Fruit fly (Drosophila melanogaster) whole organism, embryonic: Measurements from ENCODE around the gene CG33258.

Source experiments
- Bdp1 ChIP-seq: fragments of 200-800 bp; sonication (Bioruptor generic); optimal IDR thresholded peaks from 3 replicates; lab custom pipeline; 2016; ENCODE audit warnings: missing biosample characterization, missing genetic modification characterization
- CG13624 ChIP-seq: fragments of 200-800 bp; sonication (Bioruptor generic); optimal IDR thresholded peaks from 2 replicates; lab custom pipeline; 2016; ENCODE audit warnings: missing biosample characterization, missing genetic modification characterization
- CG14014 ChIP-seq: fragments of 200-800 bp; sonication (Bioruptor generic); IDR thresholded peaks from 2 replicates; pipeline ENCODE4 v1.3.6; 2022; ENCODE audit warnings: missing biosample characterization, missing genetic modification characterization
- CG14050 ChIP-seq: fragments of 200-800 bp; sonication (Bioruptor generic); IDR thresholded peaks from 3 replicates; pipeline ENCODE4 v1.3.6; 2022; ENCODE audit warnings: missing biosample characterization, missing genetic modification characterization
- CG14667 ChIP-seq: fragments of 200-800 bp; sonication (Bioruptor generic); IDR thresholded peaks from 2 replicates; pipeline ENCODE4 v1.3.6; 2022; ENCODE audit warnings: missing biosample characterization, missing genetic modification characterization
- CG14710 ChIP-seq: fragments of 200-800 bp; sonication (Bioruptor generic); optimal IDR thresholded peaks from 3 replicates; lab custom pipeline; 2019; ENCODE audit warnings: missing biosample characterization, mild to moderate bottlenecking, missing genetic modification characterization, moderate library complexity
- CG14860 ChIP-seq: fragments of 200-800 bp; sonication (Bioruptor generic); IDR thresholded peaks from 3 replicates; pipeline ENCODE4 v1.3.6; 2022; ENCODE audit warnings: missing biosample characterization, missing genetic modification characterization; ENCODE audit not compliant: partially characterized antibody
- CG1602 ChIP-seq: fragments of 200-800 bp; sonication (Bioruptor generic); optimal IDR thresholded peaks from 3 replicates; lab custom pipeline; 2016; ENCODE audit warnings: missing biosample characterization, missing genetic modification characterization
- CG3281 ChIP-seq: fragments of 200-800 bp; sonication (Bioruptor generic); optimal IDR thresholded peaks from 3 replicates; lab custom pipeline; 2017; ENCODE audit warnings: missing biosample characterization, mild to moderate bottlenecking, missing genetic modification characterization
- CG34224 ChIP-seq: fragments of 200-800 bp; sonication (Bioruptor generic); IDR thresholded peaks from 3 replicates; pipeline ENCODE4 v1.3.6; 2022; ENCODE audit warnings: missing biosample characterization, missing genetic modification characterization; ENCODE audit not compliant: partially characterized antibody
- CG3995 ChIP-seq: fragments of 200-800 bp; sonication (Bioruptor generic); optimal IDR thresholded peaks from 3 replicates; lab custom pipeline; 2016; ENCODE audit warnings: missing biosample characterization, missing genetic modification characterization
- CG7372 ChIP-seq: fragments of 200-800 bp; sonication (Bioruptor generic); IDR thresholded peaks from 2 replicates; pipeline ENCODE4 v1.3.6; 2022; ENCODE audit warnings: missing biosample characterization, missing genetic modification characterization
- CG7556 ChIP-seq: fragments of 200-800 bp; sonication (Bioruptor generic); optimal IDR thresholded peaks from 2 replicates; lab custom pipeline; 2017; ENCODE audit warnings: missing biosample characterization, mild to moderate bottlenecking, missing genetic modification characterization
- CG7839 ChIP-seq: fragments of 200-800 bp; sonication (Bioruptor generic); optimal IDR thresholded peaks from 3 replicates; lab custom pipeline; 2018; ENCODE audit warnings: missing biosample characterization, mild to moderate bottlenecking, missing genetic modification characterization, moderate library complexity
- CG7928 ChIP-seq: fragments of 200-800 bp; sonication (Bioruptor generic); optimal IDR thresholded peaks from 2 replicates; lab custom pipeline; 2017; ENCODE audit warnings: missing biosample characterization, mild to moderate bottlenecking, missing genetic modification characterization
- CG7987 ChIP-seq: fragments of 200-800 bp; sonication (Bioruptor generic); optimal IDR thresholded peaks from 2 replicates; lab custom pipeline; 2018; ENCODE audit warnings: missing biosample characterization, mild to moderate bottlenecking, missing genetic modification characterization, moderate library complexity
- Dp ChIP-seq: fragments of 200-800 bp; sonication (Bioruptor generic); optimal IDR thresholded peaks from 2 replicates; lab custom pipeline; 2018; ENCODE audit warnings: missing biosample characterization, mild to moderate bottlenecking, missing genetic modification characterization, moderate library complexity
- Eip74EF ChIP-seq, 2 experiments: fragments of 200-800 bp in 1 of 2; fragments of >200 bp in 1 of 2; sonication (Bioruptor generic) in 1 of 2; optimal IDR thresholded peaks; 2 replicates each; lab custom pipeline; 2017 to 2019; ENCODE audit warnings: missing biosample characterization in 2 of 2, missing genetic modification characterization in 2 of 2, mild to moderate bottlenecking in 1 of 2, moderate library complexity in 1 of 2
- HmgD ChIP-seq: fragments of 200-800 bp; sonication (Bioruptor generic); optimal IDR thresholded peaks from 3 replicates; lab custom pipeline; 2016; ENCODE audit warnings: missing biosample characterization, missing genetic modification characterization
- Hr3 ChIP-seq: fragments of 200-800 bp; sonication (Bioruptor generic); optimal IDR thresholded peaks from 3 replicates; lab custom pipeline; 2016; ENCODE audit warnings: missing biosample characterization, missing genetic modification characterization
- Lhr ChIP-seq: fragments of 200-800 bp; sonication (Bioruptor generic); optimal IDR thresholded peaks from 3 replicates; lab custom pipeline; 2017; ENCODE audit warnings: mild to moderate bottlenecking, missing biosample characterization, missing genetic modification reagents, missing genetic modification characterization
- MESR4 ChIP-seq: fragments of 200-800 bp; sonication (Bioruptor generic); optimal IDR thresholded peaks from 2 replicates; lab custom pipeline; 2018; ENCODE audit warnings: missing biosample characterization, mild to moderate bottlenecking, missing genetic modification characterization, moderate library complexity
- NK7.1 ChIP-seq: fragments of 200-800 bp; sonication (Bioruptor generic); optimal IDR thresholded peaks from 3 replicates; lab custom pipeline; 2016; ENCODE audit warnings: missing biosample characterization, missing genetic modification characterization
- Nf-YB ChIP-seq: fragments of 200-800 bp; sonication (Bioruptor generic); optimal IDR thresholded peaks from 3 replicates; lab custom pipeline; 2019; ENCODE audit warnings: missing biosample characterization, mild to moderate bottlenecking, missing genetic modification characterization, moderate library complexity
- Pdp1 ChIP-seq, 2 experiments: fragments of 200-800 bp; sonication (Bioruptor generic); optimal IDR thresholded peaks; 3 replicates each; lab custom pipeline; 2016; ENCODE audit warnings: missing biosample characterization in 2 of 2, missing genetic modification characterization in 2 of 2, mild to moderate bottlenecking in 1 of 2, moderate library complexity in 1 of 2
- Poxn ChIP-seq: fragments of 200-800 bp; sonication (Bioruptor generic); IDR thresholded peaks from 2 replicates; pipeline ENCODE4 v1.3.6; 2022; ENCODE audit warnings: missing biosample characterization, missing genetic modification characterization
- Taf1 ChIP-seq: fragments of 200-800 bp; sonication (Bioruptor generic); IDR thresholded peaks from 2 replicates; pipeline ENCODE4 v1.3.6; 2022; ENCODE audit warnings: missing biosample characterization, missing genetic modification characterization
- Xbp1 ChIP-seq: fragments of 200-800 bp; sonication (Bioruptor generic); optimal IDR thresholded peaks from 3 replicates; lab custom pipeline; 2016; ENCODE audit warnings: missing biosample characterization, mild to moderate bottlenecking, missing genetic modification characterization
- abd-A ChIP-seq: fragments of 200-800 bp; sonication (Bioruptor generic); optimal IDR thresholded peaks from 3 replicates; lab custom pipeline; 2019; ENCODE audit warnings: missing biosample characterization, mild to moderate bottlenecking, missing genetic modification characterization, moderate library complexity
- ap ChIP-seq: fragments of 200-800 bp; sonication (Bioruptor generic); IDR thresholded peaks from 2 replicates; pipeline ENCODE4 v1.3.6; 2022; ENCODE audit warnings: missing biosample characterization, missing genetic modification characterization
- ase ChIP-seq: fragments of 200-800 bp; sonication (Bioruptor generic); IDR thresholded peaks from 3 replicates; pipeline ENCODE4 v1.3.6; 2022; ENCODE audit warnings: missing biosample characterization, missing genetic modification characterization
- caup ChIP-seq: fragments of 200-800 bp; sonication (Bioruptor generic); optimal IDR thresholded peaks from 3 replicates; lab custom pipeline; 2017; ENCODE audit warnings: missing biosample characterization, mild to moderate bottlenecking, missing genetic modification characterization, moderate library complexity; ENCODE audit not compliant: severe bottlenecking
- dmrt99B ChIP-seq: fragments of 200-800 bp; sonication (Bioruptor generic); optimal IDR thresholded peaks from 2 replicates; lab custom pipeline; 2018; ENCODE audit warnings: missing biosample characterization, mild to moderate bottlenecking, missing genetic modification characterization, moderate library complexity
- esg ChIP-seq: fragments of 200-800 bp; sonication (Bioruptor generic); conservative IDR thresholded peaks from 2 replicates; pipeline ENCODE4 v1.3.6; 2022; ENCODE audit warnings: missing biosample characterization, missing genetic modification characterization
- ewg ChIP-seq: fragments of 200-800 bp; sonication (Bioruptor generic); optimal IDR thresholded peaks from 3 replicates; lab custom pipeline; 2017; ENCODE audit warnings: mild to moderate bottlenecking, missing biosample characterization, missing genetic modification reagents, missing genetic modification characterization
- grau ChIP-seq: fragments of 200-800 bp; optimal IDR thresholded peaks from 3 replicates; lab custom pipeline; 2019; ENCODE audit warnings: missing biosample characterization, mild to moderate bottlenecking, missing genetic modification characterization, moderate library complexity
- jumu ChIP-seq: fragments of 200-800 bp; sonication (Bioruptor generic); optimal IDR thresholded peaks from 3 replicates; lab custom pipeline; 2016; ENCODE audit warnings: missing biosample characterization, missing genetic modification characterization
- lmd ChIP-seq: fragments of 200-800 bp; sonication (Bioruptor generic); IDR thresholded peaks from 2 replicates; pipeline ENCODE4 v1.3.6; 2022; ENCODE audit warnings: missing biosample characterization, missing genetic modification characterization
- lola ChIP-seq, 3 experiments: fragments of >200 bp in 2 of 3; fragments of 200-800 bp in 1 of 3; sonication (Bioruptor generic) in 1 of 3; optimal IDR thresholded peaks; 2 replicates each; lab custom pipeline; 2017 to 2019; ENCODE audit warnings: missing biosample characterization in 3 of 3, missing genetic modification characterization in 3 of 3, mild to moderate bottlenecking in 1 of 3, moderate library complexity in 1 of 3
- org-1 ChIP-seq: fragments of 200-800 bp; sonication (Bioruptor generic); optimal IDR thresholded peaks from 2 replicates; lab custom pipeline; 2017; ENCODE audit warnings: missing biosample characterization, missing genetic modification characterization
- pho ChIP-seq: fragments of 200-800 bp; sonication (Bioruptor generic); optimal IDR thresholded peaks from 2 replicates; lab custom pipeline; 2016; ENCODE audit warnings: missing biosample characterization, missing genetic modification characterization
- pum ChIP-seq: fragments of 200-800 bp; sonication (Bioruptor generic); optimal IDR thresholded peaks from 2 replicates; lab custom pipeline; 2016; ENCODE audit warnings: missing biosample characterization, missing genetic modification characterization
- sens-2 ChIP-seq: fragments of 200-800 bp; sonication (Bioruptor generic); IDR thresholded peaks from 2 replicates; pipeline ENCODE4 v1.3.6; 2022; ENCODE audit warnings: missing biosample characterization, missing genetic modification characterization
- slp2 ChIP-seq: fragments of 200-800 bp; sonication (Bioruptor generic); optimal IDR thresholded peaks from 2 replicates; lab custom pipeline; 2016; ENCODE audit warnings: missing biosample characterization, missing genetic modification characterization
- tin ChIP-seq: fragments of 200-800 bp; sonication (Bioruptor generic); optimal IDR thresholded peaks from 3 replicates; lab custom pipeline; 2016; ENCODE audit warnings: missing biosample characterization, missing genetic modification characterization
- unc-4 ChIP-seq: fragments of 200-800 bp; sonication (Bioruptor generic); IDR thresholded peaks from 2 replicates; pipeline ENCODE4 v1.3.6; 2022; ENCODE audit warnings: missing biosample characterization, missing genetic modification characterization; ENCODE audit not compliant: partially characterized antibody

The CG33258 gene

DNA sequence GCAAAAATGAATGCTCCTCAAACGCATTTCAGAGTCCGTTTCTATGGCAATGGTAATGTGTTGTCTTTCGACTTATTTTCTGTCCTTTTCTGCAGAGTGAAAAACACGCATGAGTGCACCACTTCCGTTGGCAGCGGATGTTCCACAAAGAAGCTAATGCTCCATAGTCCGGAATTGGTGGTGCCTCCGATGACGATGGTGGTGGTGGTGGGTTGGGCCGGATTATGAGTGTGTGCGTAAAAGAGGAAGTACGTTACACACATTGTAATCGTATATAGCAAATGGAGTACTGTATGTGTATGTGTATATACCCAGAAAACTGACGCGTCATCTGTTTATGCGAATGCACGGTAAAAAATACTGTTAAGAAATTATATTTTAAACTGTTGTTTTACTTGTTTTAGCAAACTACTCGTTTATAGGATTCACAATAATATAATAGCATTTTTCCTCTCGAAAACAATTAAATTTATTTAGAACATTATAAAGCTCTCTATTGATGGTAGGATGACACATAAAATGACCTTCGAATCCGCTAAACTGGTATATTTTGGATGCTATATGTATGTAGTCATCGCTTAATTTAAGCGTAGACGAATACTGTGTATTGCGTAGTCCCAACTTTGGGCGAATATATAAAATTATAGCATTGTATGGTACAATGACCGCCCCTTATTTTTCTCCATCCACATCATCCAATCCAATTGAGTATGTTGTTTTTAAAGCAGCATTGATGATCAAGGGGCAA is 37.1 kb upstream of the CG33258 start (continued):
- TF ChIP-seq Taf1 (GFP tag; lab: Robert Waterston, UW), result peak; percentile 22; the same call in 1 of the 2 replicates
- no peak for TF ChIP-seq CG3995 (GFP tag; lab: Kevin White, UChicago)
- TF ChIP-seq CG1602 (GFP tag; lab: Kevin White, UChicago), result peak; percentile 30
- TF ChIP-seq lmd (GFP tag; lab: Robert Waterston, UW), result peak; percentile 36
- TF ChIP-seq CG3281 (GFP tag; lab: Kevin White, UChicago), result peak; percentile 27
- TF ChIP-seq grau (tag; lab: Kevin White, UChicago), result peak; percentile 31
- peak; percentile 11 for TF ChIP-seq Xbp1 (GFP tag; lab: Kevin White, UChicago)
- peak; percentile 9 for TF ChIP-seq tin (GFP tag; lab: Kevin White, UChicago)
- TF ChIP-seq dmrt99B, result peak; percentile 68
- no peak for TF ChIP-seq CG7928
- peak; percentile 68; the same call in 2 of the 3 replicates for TF ChIP-seq CG14050 (GFP tag; lab: Robert Waterston, UW)
- TF ChIP-seq Eip74EF (GFP tag; optimal IDR thresholded peaks at IDR 0.05; lab: Kevin White, UChicago), result peak in 1 of 2 experiments; percentile 58
- TF ChIP-seq sens-2 (GFP tag; lab: Robert Waterston, UW), result 0 out of 2 replicates have a peak, but pooled peaks have one; percentile 33
- TF ChIP-seq lola (GFP tag; optimal IDR thresholded peaks at IDR 0.05; lab: Kevin White, UChicago), result peak in 1 of 3 experiments; percentile 64
- no peak for TF ChIP-seq Dp (GFP tag; lab: Kevin White, UChicago)

DNA sequence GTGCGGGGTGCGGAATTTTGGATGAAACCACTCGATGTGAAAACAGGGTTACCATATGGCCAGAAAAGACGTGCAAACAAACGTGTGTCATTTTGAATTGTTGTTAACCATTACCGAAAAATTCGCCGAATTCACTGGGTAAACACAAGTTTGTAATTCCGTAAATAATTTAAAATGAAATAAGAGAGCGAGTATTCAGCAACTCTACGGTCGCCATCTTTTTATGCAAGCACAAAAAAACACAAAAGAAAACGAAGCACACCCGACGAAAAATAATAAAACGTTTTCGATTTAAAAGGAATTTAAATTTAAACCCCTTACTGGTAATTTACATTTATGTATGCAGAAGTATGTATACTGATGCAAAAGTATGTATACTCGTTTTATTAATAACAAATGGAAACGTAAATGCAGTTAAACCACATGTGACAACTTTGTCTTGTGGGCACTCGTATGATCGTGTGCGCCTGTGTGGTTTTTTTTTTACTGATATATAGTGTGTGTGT is 36.5 kb upstream of the CG33258 start:
- TF ChIP-seq CG7839 (peak; percentile 94), slp2 (GFP tag; lab: Kevin White, UChicago) (peak; percentile 88), unc-4 (GFP tag; lab: Robert Waterston, UW) (no peak), CG7556 (GFP tag; lab: Kevin White, UChicago) (peak; percentile 89), CG34224 (GFP tag; lab: Robert Waterston, UW) (no peak), CG7372 (GFP tag; lab: Robert Waterston, UW) (peak; percentile 89), Bdp1 (peak; percentile 84), esg (GFP tag; lab: Robert Waterston, UW) (peak; percentile 83), abd-A (tag; lab: Kevin White, UChicago) (peak; percentile 41), CG14014 (peak; percentile 94), org-1 (GFP tag; lab: Kevin White, UChicago) (peak; percentile 87), jumu (GFP tag; lab: Kevin White, UChicago) (peak; percentile 93), Hr3 (GFP tag; lab: Kevin White, UChicago) (peak; percentile 85), ewg (GFP tag; lab: Kevin White, UChicago) (peak; percentile 89), CG7987 (GFP tag; lab: Kevin White, UChicago) (peak; percentile 72), Poxn (GFP tag; lab: Robert Waterston, UW) (peak; percentile 55), CG14860 (no peak), ap (GFP tag; lab: Robert Waterston, UW) (peak; percentile 88), Pdp1 (GFP tag; optimal IDR thresholded peaks at IDR 0.05; lab: Kevin White, UChicago) (peak; percentile 85 to 88), HmgD (GFP tag; lab: Kevin White, UChicago) (peak; percentile 53), pum (GFP tag; lab: Kevin White, UChicago) (peak; percentile 82), sens-2 (GFP tag; lab: Robert Waterston, UW) (peak; percentile 80; the same call in 1 of the 2 replicates), ase (GFP tag; lab: Robert Waterston, UW) (peak; percentile 83), pho (peak; percentile 92), MESR4 (GFP tag; lab: Kevin White, UChicago) (no peak), CG13624 (GFP tag; lab: Kevin White, UChicago) (peak; percentile 89), CG14667 (GFP tag; lab: Robert Waterston, UW) (peak; percentile 86), Nf-YB (GFP tag; lab: Kevin White, UChicago) (peak; percentile 83), Lhr (GFP tag; lab: Kevin White, UChicago) (peak; percentile 67), NK7.1 (peak; percentile 88), CG14710 (tag; lab: Kevin White, UChicago) (peak; percentile 90), caup (GFP tag; lab: Kevin White, UChicago) (peak; percentile 92)
